Worm (Caenorhabditis elegans): ENCODE data around the gene F20E11.17.

DNA sequence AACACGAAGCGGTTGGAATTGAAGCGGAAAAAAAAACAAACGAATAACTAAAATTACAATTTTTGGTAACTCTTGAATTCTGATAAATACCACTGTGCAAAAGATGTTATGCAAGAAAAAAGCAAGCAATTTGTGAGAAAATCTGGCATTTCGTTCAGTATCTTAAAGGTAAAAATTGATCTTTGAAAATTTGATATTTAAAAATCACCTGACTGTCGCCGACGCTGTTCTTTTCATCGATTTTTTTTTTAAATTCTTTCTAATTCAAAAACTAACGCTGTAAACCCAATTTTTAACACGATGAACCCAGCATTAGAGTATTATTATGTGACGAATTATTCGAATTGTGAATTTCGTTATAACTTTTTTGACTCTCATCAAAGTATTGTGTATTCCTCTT lies 4.6 kb upstream of the F20E11.17 start, which contains the start of gene srh-123:
- TF ChIP-seq cog-1 (tag; optimal IDR thresholded peaks at IDR 0.05): no peak
- TF ChIP-seq T22C8.4 (GFP tag; IDR thresholded peaks at IDR 0.05): no peak
- no peak for TF ChIP-seq med-1 (GFP tag; optimal IDR thresholded peaks at IDR 0.05; ENCODE audit: insufficient read depth)
- no peak for TF ChIP-seq tab-1 (GFP tag; IDR thresholded peaks at IDR 0.05)
- TF ChIP-seq ref-1 (GFP tag; conservative IDR thresholded peaks at IDR 0.05): no peak
- TF ChIP-seq flt-1 (GFP tag; IDR thresholded peaks at IDR 0.05): no peak
- TF ChIP-seq ztf-29 (GFP tag; IDR thresholded peaks at IDR 0.05): no peak
- TF ChIP-seq ztf-23 (GFP tag; IDR thresholded peaks at IDR 0.05): no peak
- no peak for TF ChIP-seq klf-2 (GFP tag; conservative IDR thresholded peaks at IDR 0.05)
